Fruit fly (Drosophila melanogaster) whole organism, prepupa: Measurements from ENCODE around the gene Hs6st.

ENCODE experiments used
- Blimp-1 ChIP-seq: fragments of 200-800 bp; sonication (Bioruptor generic); optimal IDR thresholded peaks from 3 replicates; lab custom pipeline; 2017; ENCODE audit warnings: missing biosample characterization, missing genetic modification characterization, mild to moderate bottlenecking, moderate library complexity, missing genetic modification reagents
- CG10631 ChIP-seq: fragments of 200-800 bp; sonication (Bioruptor generic); optimal IDR thresholded peaks from 2 replicates; lab custom pipeline; 2016; ENCODE audit warnings: missing biosample characterization, missing genetic modification characterization
- CG10669 ChIP-seq: fragments of 200-800 bp; sonication (Bioruptor generic); optimal IDR thresholded peaks from 3 replicates; lab custom pipeline; 2018; ENCODE audit warnings: missing biosample characterization, mild to moderate bottlenecking, missing genetic modification characterization, moderate library complexity
- CG11294 ChIP-seq: fragments of 200-800 bp; sonication (Bioruptor generic); IDR thresholded peaks from 2 replicates; pipeline ENCODE4 v1.3.6; 2022; ENCODE audit warnings: missing biosample characterization, missing genetic modification characterization
- CG11902 ChIP-seq: fragments of 200-800 bp; sonication (Bioruptor generic); optimal IDR thresholded peaks from 3 replicates; lab custom pipeline; 2016; ENCODE audit warnings: missing biosample characterization, missing genetic modification characterization
- CG1621 ChIP-seq: fragments of 200-800 bp; sonication (Bioruptor generic); optimal IDR thresholded peaks from 3 replicates; lab custom pipeline; 2018; ENCODE audit warnings: missing biosample characterization, mild to moderate bottlenecking, missing genetic modification characterization
- CG3032 ChIP-seq: fragments of 200-800 bp; optimal IDR thresholded peaks from 2 replicates; lab custom pipeline; 2019; ENCODE audit warnings: missing biosample characterization, mild to moderate bottlenecking, missing genetic modification characterization, moderate library complexity
- CG31627 ChIP-seq: fragments of 200-800 bp; sonication (Bioruptor generic); optimal IDR thresholded peaks from 3 replicates; lab custom pipeline; 2016; ENCODE audit warnings: missing biosample characterization, missing genetic modification characterization
- CG32006 ChIP-seq: fragments of 200-800 bp; sonication (Bioruptor generic); optimal IDR thresholded peaks from 3 replicates; lab custom pipeline; 2017; ENCODE audit warnings: missing biosample characterization, mild to moderate bottlenecking, missing genetic modification characterization
- CG34406 ChIP-seq: fragments of 200-800 bp; sonication (Bioruptor generic); optimal IDR thresholded peaks from 3 replicates; lab custom pipeline; 2016; ENCODE audit warnings: missing biosample characterization, missing genetic modification characterization
- CG3919 ChIP-seq: fragments of 200-800 bp; sonication (Bioruptor generic); optimal IDR thresholded peaks from 3 replicates; lab custom pipeline; 2016; ENCODE audit warnings: missing biosample characterization, missing genetic modification characterization
- CG4318 ChIP-seq: fragments of 200-800 bp; sonication (Bioruptor generic); optimal IDR thresholded peaks from 3 replicates; lab custom pipeline; 2017; ENCODE audit warnings: missing biosample characterization, mild to moderate bottlenecking, missing genetic modification characterization
- CG6163 ChIP-seq: fragments of 200-800 bp; sonication (Bioruptor generic); IDR thresholded peaks from 3 replicates; pipeline ENCODE4 v1.3.6; 2022; ENCODE audit warnings: missing biosample characterization, missing genetic modification characterization
- CG6276 ChIP-seq: fragments of 200-800 bp; sonication (Bioruptor generic); optimal IDR thresholded peaks from 2 replicates; lab custom pipeline; 2017; ENCODE audit warnings: missing biosample characterization, mild to moderate bottlenecking, missing genetic modification characterization
- CG6792 ChIP-seq: fragments of 200-800 bp; sonication (Bioruptor generic); optimal IDR thresholded peaks from 3 replicates; lab custom pipeline; 2016; ENCODE audit warnings: missing biosample characterization, missing genetic modification characterization
- CG6808 ChIP-seq: fragments of 200-800 bp; sonication (Bioruptor generic); optimal IDR thresholded peaks from 3 replicates; lab custom pipeline; 2017; ENCODE audit warnings: missing biosample characterization, missing genetic modification characterization, mild to moderate bottlenecking, moderate library complexity, missing genetic modification reagents
- CG6854 ChIP-seq: fragments of 200-800 bp; sonication (Bioruptor generic); optimal IDR thresholded peaks from 2 replicates; lab custom pipeline; 2017; ENCODE audit warnings: missing biosample characterization, mild to moderate bottlenecking, missing genetic modification characterization
- CG7368 ChIP-seq: fragments of 200-800 bp; sonication (Bioruptor generic); optimal IDR thresholded peaks from 3 replicates; lab custom pipeline; 2016; ENCODE audit warnings: missing biosample characterization, missing genetic modification characterization
- CG8119 ChIP-seq: fragments of 200-800 bp; sonication (Bioruptor generic); IDR thresholded peaks from 3 replicates; pipeline ENCODE4 v1.3.6; 2022; ENCODE audit warnings: missing biosample characterization, missing genetic modification characterization
- CG8632 ChIP-seq: fragments of 200-800 bp; sonication (Bioruptor generic); optimal IDR thresholded peaks from 3 replicates; lab custom pipeline; 2016; ENCODE audit warnings: missing biosample characterization, missing genetic modification characterization
- CG9139 ChIP-seq: fragments of 200-800 bp; sonication (Bioruptor generic); optimal IDR thresholded peaks from 3 replicates; lab custom pipeline; 2017; ENCODE audit warnings: missing biosample characterization, mild to moderate bottlenecking, missing genetic modification characterization
- Eip75B ChIP-seq: fragments of 200-800 bp; sonication (Bioruptor generic); optimal IDR thresholded peaks from 3 replicates; lab custom pipeline; 2016; ENCODE audit warnings: missing biosample characterization, missing genetic modification characterization
- Eip78C ChIP-seq: fragments of 200-800 bp; sonication (Bioruptor generic); peaks from one replicate; lab custom pipeline; 2016; ENCODE audit warnings: missing biosample characterization, missing genetic modification characterization
- Eip93F ChIP-seq: fragments of 200-800 bp; sonication (Bioruptor generic); optimal IDR thresholded peaks from 2 replicates; lab custom pipeline; 2016; ENCODE audit warnings: missing biosample characterization, mild to moderate bottlenecking, missing genetic modification characterization
- Ets96B ChIP-seq: fragments of 200-800 bp; optimal IDR thresholded peaks from 2 replicates; lab custom pipeline; 2019; ENCODE audit warnings: missing biosample characterization, mild to moderate bottlenecking, missing genetic modification characterization, moderate library complexity
- Hr39 ChIP-seq: fragments of 200-800 bp; sonication (Bioruptor generic); optimal IDR thresholded peaks from 2 replicates; lab custom pipeline; 2016; ENCODE audit warnings: missing biosample characterization, missing genetic modification characterization
- Hr4 ChIP-seq: fragments of 200-800 bp; sonication (Bioruptor generic); optimal IDR thresholded peaks from 3 replicates; lab custom pipeline; 2016; ENCODE audit warnings: missing biosample characterization, missing genetic modification characterization
- Lpt ChIP-seq: fragments of 200-800 bp; sonication (Bioruptor generic); optimal IDR thresholded peaks from 3 replicates; lab custom pipeline; 2016; ENCODE audit warnings: missing biosample characterization, missing genetic modification characterization
- OdsH ChIP-seq: fragments of 200-800 bp; sonication (Bioruptor generic); optimal IDR thresholded peaks from 3 replicates; lab custom pipeline; 2016; ENCODE audit warnings: missing biosample characterization, missing genetic modification characterization
- Smox ChIP-seq: fragments of 200-800 bp; sonication (Bioruptor generic); optimal IDR thresholded peaks from 3 replicates; lab custom pipeline; 2016; ENCODE audit warnings: missing biosample characterization, missing genetic modification characterization
- Sox14 ChIP-seq: fragments of 200-800 bp; sonication (Bioruptor generic); optimal IDR thresholded peaks from 3 replicates; lab custom pipeline; 2016; ENCODE audit warnings: missing biosample characterization, missing genetic modification characterization
- achi ChIP-seq: fragments of 200-800 bp; sonication (Bioruptor generic); optimal IDR thresholded peaks from 3 replicates; lab custom pipeline; 2016; ENCODE audit warnings: missing biosample characterization, missing genetic modification characterization
- acj6 ChIP-seq: fragments of 200-800 bp; sonication (Bioruptor generic); optimal IDR thresholded peaks from 3 replicates; lab custom pipeline; 2016; ENCODE audit warnings: missing biosample characterization, missing genetic modification characterization
- dsx ChIP-seq: fragments of 200-800 bp; optimal IDR thresholded peaks from 3 replicates; lab custom pipeline; 2019; ENCODE audit warnings: missing biosample characterization, mild to moderate bottlenecking, missing genetic modification characterization, moderate library complexity; ENCODE audit not compliant: poor library complexity, severe bottlenecking
- eg ChIP-seq: fragments of 200-800 bp; sonication (Bioruptor generic); IDR thresholded peaks from 3 replicates; pipeline ENCODE4 v1.3.6; 2022; ENCODE audit warnings: missing biosample characterization, missing genetic modification characterization
- esn ChIP-seq: fragments of 200-800 bp; sonication (Bioruptor generic); optimal IDR thresholded peaks from 2 replicates; lab custom pipeline; 2016; ENCODE audit warnings: missing biosample characterization, mild to moderate bottlenecking, missing genetic modification characterization, moderate library complexity
- fd59A ChIP-seq: fragments of 200-800 bp; sonication (Bioruptor generic); optimal IDR thresholded peaks from 2 replicates; lab custom pipeline; 2017; ENCODE audit warnings: missing biosample characterization, mild to moderate bottlenecking, missing genetic modification characterization, missing genetic modification reagents
- fkh ChIP-seq: fragments of 200-800 bp; sonication (Bioruptor generic); optimal IDR thresholded peaks from 3 replicates; lab custom pipeline; 2017; ENCODE audit warnings: missing biosample characterization, mild to moderate bottlenecking, missing genetic modification characterization, moderate library complexity
- lz ChIP-seq: fragments of 200-800 bp; sonication (Bioruptor generic); optimal IDR thresholded peaks from 3 replicates; lab custom pipeline; 2016; ENCODE audit warnings: missing biosample characterization, missing genetic modification characterization
- net ChIP-seq: fragments of 200-800 bp; sonication (Bioruptor generic); optimal IDR thresholded peaks from 3 replicates; lab custom pipeline; 2016; ENCODE audit warnings: missing biosample characterization, missing genetic modification characterization
- pdm3 ChIP-seq: fragments of 200-800 bp; sonication (Bioruptor generic); optimal IDR thresholded peaks from 3 replicates; lab custom pipeline; 2016; ENCODE audit warnings: missing biosample characterization, missing genetic modification characterization
- salr ChIP-seq, 2 experiments: fragments of 200-800 bp; sonication (Bioruptor generic); optimal IDR thresholded peaks; 3 replicates each; lab custom pipeline; 2016 to 2018; ENCODE audit warnings: missing biosample characterization in 2 of 2, missing genetic modification characterization in 2 of 2, mild to moderate bottlenecking in 1 of 2
- spab ChIP-seq: fragments of 200-800 bp; sonication (Bioruptor generic); optimal IDR thresholded peaks from 2 replicates; lab custom pipeline; 2017; ENCODE audit warnings: missing biosample characterization, mild to moderate bottlenecking, missing genetic modification characterization, missing genetic modification reagents
- svp ChIP-seq: fragments of 200-800 bp; sonication (Bioruptor generic); peaks from one replicate; lab custom pipeline; 2016; ENCODE audit warnings: missing biosample characterization, missing genetic modification characterization
- topi ChIP-seq: fragments of 200-800 bp; sonication (Bioruptor generic); optimal IDR thresholded peaks from 3 replicates; lab custom pipeline; 2016; ENCODE audit warnings: missing biosample characterization, missing genetic modification characterization
- vri ChIP-seq: fragments of 200-800 bp; sonication (Bioruptor generic); optimal IDR thresholded peaks from 3 replicates; lab custom pipeline; 2016; ENCODE audit warnings: missing biosample characterization, mild to moderate bottlenecking, missing genetic modification characterization

Hs6st gene

dm6 chr3R:19908863-19909343 lies 99.4 kb downstream of the Hs6st start (continued):
- peak; percentile 86 for TF ChIP-seq Hr4 (GFP tag; lab: Kevin White, UChicago)
- TF ChIP-seq lz (GFP tag; lab: Kevin White, UChicago), result peak; percentile 88
- peak; percentile 82 for TF ChIP-seq vri (GFP tag; lab: Kevin White, UChicago)
- no peak for TF ChIP-seq CG9139 (GFP tag; lab: Kevin White, UChicago)
- TF ChIP-seq Lpt (GFP tag; lab: Kevin White, UChicago), result peak; percentile 73
- peak; percentile 79 for TF ChIP-seq Eip75B (GFP tag; lab: Kevin White, UChicago)
- TF ChIP-seq Smox (GFP tag; lab: Kevin White, UChicago), result peak; percentile 86
- TF ChIP-seq eg, result peak; percentile 90
- peak; percentile 85 for TF ChIP-seq CG34406 (GFP tag; lab: Kevin White, UChicago)
- TF ChIP-seq esn, result peak; percentile 89
- peak; percentile 54 for TF ChIP-seq spab
- TF ChIP-seq CG11902 (GFP tag; lab: Kevin White, UChicago), result peak; percentile 82
- peak; percentile 82 for TF ChIP-seq CG1621 (tag; lab: Kevin White, UChicago)
- peak; percentile 82 for TF ChIP-seq CG10631 (GFP tag; lab: Kevin White, UChicago)
- peak; percentile 87 for TF ChIP-seq OdsH (GFP tag; lab: Kevin White, UChicago)
- peak; percentile 63 for TF ChIP-seq CG4318 (GFP tag; lab: Kevin White, UChicago)
- peak; percentile 84 for TF ChIP-seq CG32006
- peak; percentile 86 for TF ChIP-seq acj6 (GFP tag; lab: Kevin White, UChicago)
- peak; percentile 88 for TF ChIP-seq CG3919 (GFP tag; lab: Kevin White, UChicago)
- peak; percentile 90 for TF ChIP-seq CG6163 (GFP tag; lab: Robert Waterston, UW)
- TF ChIP-seq fd59A (GFP tag; lab: Kevin White, UChicago), result peak; percentile 59
- peak; percentile 69 for TF ChIP-seq Ets96B (tag; lab: Kevin White, UChicago)
- peak; percentile 51; the same call in 1 of the 2 replicates for TF ChIP-seq CG11294 (GFP tag; lab: Robert Waterston, UW)
- peak; percentile 95 for TF ChIP-seq svp
- TF ChIP-seq CG6276, result peak; percentile 77
- TF ChIP-seq CG8632 (GFP tag; lab: Kevin White, UChicago), result peak; percentile 81
- TF ChIP-seq CG8119 (GFP tag; lab: Robert Waterston, UW), result peak; percentile 80

DNA sequence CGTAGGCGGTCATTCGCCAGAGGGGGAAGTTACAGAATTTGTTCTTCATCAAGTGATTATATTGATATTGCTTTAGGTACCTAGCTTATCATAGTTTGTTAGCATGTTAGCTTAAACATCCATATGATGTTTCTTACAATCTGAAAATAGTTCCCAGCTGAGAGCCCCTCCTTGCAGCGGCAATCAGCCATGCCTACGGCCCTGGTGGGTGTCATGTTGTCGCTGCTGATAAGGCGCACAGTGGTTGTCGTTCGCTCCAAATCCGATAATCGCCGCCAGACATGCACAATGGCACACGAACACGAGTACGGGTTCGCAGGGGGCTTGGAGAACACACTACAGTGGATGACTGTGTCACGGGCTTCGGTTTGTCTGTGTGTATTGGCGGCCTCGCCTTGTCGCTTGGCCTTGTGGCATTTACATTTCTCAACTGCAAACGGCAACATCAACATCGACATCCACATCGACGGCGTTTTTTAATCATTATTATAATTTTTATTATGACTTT lies 102.3 kb downstream of the Hs6st start:
- peak; percentile 86 for TF ChIP-seq net (GFP tag; lab: Kevin White, UChicago)
- TF ChIP-seq OdsH (GFP tag; lab: Kevin White, UChicago), result peak; percentile 92
- TF ChIP-seq CG3032 (tag; lab: Kevin White, UChicago), result peak; percentile 81
- peak; percentile 86 for TF ChIP-seq spab
- peak; percentile 86 for TF ChIP-seq CG34406 (GFP tag; lab: Kevin White, UChicago)
- TF ChIP-seq CG10669, result peak; percentile 80
- TF ChIP-seq CG10631 (GFP tag; lab: Kevin White, UChicago), result peak; percentile 81
- peak; percentile 86 for TF ChIP-seq Hr4 (GFP tag; lab: Kevin White, UChicago)
- peak; percentile 93 for TF ChIP-seq esn
- TF ChIP-seq Sox14 (GFP tag; lab: Kevin White, UChicago), result peak; percentile 89
- peak; percentile 80 for TF ChIP-seq CG6808 (GFP tag; lab: Kevin White, UChicago)
- peak; percentile 53 for TF ChIP-seq CG6854 (GFP tag; lab: Kevin White, UChicago)
- peak; percentile 95 for TF ChIP-seq Hr39
- TF ChIP-seq svp, result peak; percentile 98
- peak; percentile 82 for TF ChIP-seq CG7368 (GFP tag; lab: Kevin White, UChicago)
- peak; percentile 50 for TF ChIP-seq CG9139 (GFP tag; lab: Kevin White, UChicago)
- peak; percentile 95 for TF ChIP-seq CG31627 (GFP tag; lab: Kevin White, UChicago)
- TF ChIP-seq fkh (GFP tag; lab: Kevin White, UChicago), result peak; percentile 61
- TF ChIP-seq CG8119 (GFP tag; lab: Robert Waterston, UW), result peak; percentile 86
- TF ChIP-seq CG8632 (GFP tag; lab: Kevin White, UChicago), result peak; percentile 83
- peak; percentile 59 for TF ChIP-seq Blimp-1 (GFP tag; lab: Kevin White, UChicago)
- peak; percentile 87 for TF ChIP-seq CG11902 (GFP tag; lab: Kevin White, UChicago)
- TF ChIP-seq Eip78C (GFP tag; lab: Kevin White, UChicago), result peak; percentile 95
- TF ChIP-seq pdm3 (GFP tag; lab: Kevin White, UChicago), result peak; percentile 92
- peak; percentile 84 for TF ChIP-seq CG11294 (GFP tag; lab: Robert Waterston, UW)
- TF ChIP-seq Smox (GFP tag; lab: Kevin White, UChicago), result peak; percentile 91
- peak; percentile 66 for TF ChIP-seq Eip93F (GFP tag; lab: Kevin White, UChicago)
- TF ChIP-seq CG6792 (GFP tag; lab: Kevin White, UChicago), result peak; percentile 90
- TF ChIP-seq acj6 (GFP tag; lab: Kevin White, UChicago), result peak; percentile 89
- TF ChIP-seq topi (GFP tag; lab: Kevin White, UChicago), result peak; percentile 84
- TF ChIP-seq Ets96B (tag; lab: Kevin White, UChicago), result peak; percentile 80
- TF ChIP-seq salr (GFP tag; optimal IDR thresholded peaks at IDR 0.05; lab: Kevin White, UChicago), result peak; percentile 70 to 77
- peak; percentile 87 for TF ChIP-seq achi (GFP tag; lab: Kevin White, UChicago)
- TF ChIP-seq dsx (GFP tag; lab: Kevin White, UChicago), result peak; percentile 64
- peak; percentile 91 for TF ChIP-seq lz (GFP tag; lab: Kevin White, UChicago)
